Fruit fly (Drosophila melanogaster) S2 (cell line): Measurements from ENCODE around the gene CG4598.

Source experiments
- CG8478 ChIP-seq: fragments of >200 bp; optimal IDR thresholded peaks from 2 replicates; lab custom pipeline; 2018
- CTCF ChIP-seq, 2 experiments: fragments of >200 bp; optimal IDR thresholded peaks; 2 replicates each; lab custom pipeline; 2018

Gene CG4598

DNA sequence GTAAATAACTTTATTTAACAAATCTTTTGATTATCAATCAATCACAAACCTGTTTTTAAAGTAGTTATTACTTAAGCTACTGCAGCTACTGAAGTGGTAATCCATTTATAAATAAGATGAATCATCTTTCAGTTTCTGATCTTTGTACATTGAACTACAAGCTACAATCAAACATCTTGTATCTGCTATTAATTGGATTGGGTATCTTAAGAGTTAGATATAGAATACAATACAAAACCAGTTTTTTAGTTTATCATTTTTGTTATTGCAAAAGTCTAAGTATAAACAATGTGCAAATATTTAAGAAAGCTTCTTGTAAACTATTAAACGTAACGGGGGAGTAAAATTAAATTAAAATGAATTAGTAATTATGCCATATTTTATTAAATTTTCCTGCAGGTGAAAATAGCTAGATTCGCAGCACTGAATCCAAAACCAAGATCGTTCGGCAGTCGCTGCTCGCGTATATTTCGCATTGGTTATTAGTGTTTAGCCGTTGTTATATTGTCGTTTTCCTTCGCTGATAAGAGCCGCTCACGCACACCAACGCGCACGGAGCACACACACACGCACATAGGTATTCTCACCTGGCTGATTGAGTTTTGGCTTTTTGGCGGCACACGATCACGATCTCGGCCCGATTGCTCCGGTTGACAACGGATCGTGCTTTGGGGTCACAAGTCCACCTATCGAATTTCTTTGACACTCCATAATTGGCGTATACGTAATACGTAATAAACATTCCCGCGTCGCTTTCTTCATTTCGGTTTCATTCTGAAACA, 29.5 kb downstream of the CG4598 start:
- TF ChIP-seq CG8478 = no peak
- TF ChIP-seq CTCF (optimal IDR thresholded peaks at IDR 0.05; lab: Kevin White, UChicago) = no peak

DNA sequence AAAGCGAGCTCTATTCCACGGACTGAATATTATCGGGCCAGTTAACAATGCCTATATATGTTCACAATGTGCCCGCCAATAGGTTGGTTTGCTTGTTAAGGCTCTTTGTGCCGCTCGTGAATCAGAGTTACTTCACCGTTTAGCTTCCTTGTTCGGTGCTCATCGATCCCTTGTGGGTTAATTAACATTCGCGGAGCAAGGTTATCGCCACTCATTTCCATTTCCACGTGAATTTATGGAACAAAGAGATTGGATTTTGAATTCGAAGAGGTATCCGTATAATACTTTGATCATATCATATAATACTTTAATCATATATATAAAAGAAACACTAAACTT, 30.1 kb downstream of the CG4598 start:
- no peak for TF ChIP-seq CG8478
- no peak for TF ChIP-seq CTCF (optimal IDR thresholded peaks at IDR 0.05; lab: Kevin White, UChicago)

DNA sequence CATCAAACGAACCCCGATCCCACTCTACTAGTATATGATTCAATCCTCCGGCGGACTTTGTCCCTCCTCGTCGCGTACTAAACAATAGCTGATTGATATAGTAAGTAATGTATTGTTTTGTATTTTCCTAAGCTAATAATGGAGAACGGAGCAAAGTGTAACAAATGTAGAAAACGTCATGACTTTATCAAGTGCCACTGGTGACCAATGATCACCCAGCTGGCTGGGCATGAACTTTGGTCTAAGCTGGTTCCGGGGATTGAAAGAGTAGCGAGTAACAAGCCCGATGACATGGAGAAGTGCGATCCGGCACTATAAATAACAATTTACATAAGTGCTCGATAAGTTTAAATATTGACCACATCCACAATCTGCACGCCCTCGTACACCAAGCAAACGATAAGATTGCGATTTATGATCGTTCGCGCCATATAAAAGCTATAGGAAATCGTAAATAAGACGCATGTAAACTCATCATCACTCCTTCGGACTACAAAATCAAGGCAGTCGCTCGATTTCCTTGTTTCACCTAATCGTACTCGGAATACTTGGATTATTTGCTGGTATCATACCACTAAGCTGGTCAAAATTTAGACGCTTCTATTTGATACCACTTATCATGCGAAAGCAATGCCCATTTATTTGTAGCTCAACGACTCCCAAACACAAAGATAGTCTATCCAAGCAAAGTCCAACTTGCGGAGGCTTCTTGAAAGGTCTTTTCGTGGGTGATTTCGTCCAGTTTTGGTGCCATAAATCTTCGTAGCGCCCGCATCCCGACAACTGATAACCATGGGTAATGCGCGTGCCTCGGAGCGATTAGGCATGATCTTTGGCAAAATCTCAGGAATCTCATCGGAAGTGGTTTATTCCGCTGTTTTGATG, 31.0 kb downstream of the CG4598 start:
- TF ChIP-seq CG8478 (no peak), CTCF (optimal IDR thresholded peaks at IDR 0.05; lab: Kevin White, UChicago) (no peak)

DNA sequence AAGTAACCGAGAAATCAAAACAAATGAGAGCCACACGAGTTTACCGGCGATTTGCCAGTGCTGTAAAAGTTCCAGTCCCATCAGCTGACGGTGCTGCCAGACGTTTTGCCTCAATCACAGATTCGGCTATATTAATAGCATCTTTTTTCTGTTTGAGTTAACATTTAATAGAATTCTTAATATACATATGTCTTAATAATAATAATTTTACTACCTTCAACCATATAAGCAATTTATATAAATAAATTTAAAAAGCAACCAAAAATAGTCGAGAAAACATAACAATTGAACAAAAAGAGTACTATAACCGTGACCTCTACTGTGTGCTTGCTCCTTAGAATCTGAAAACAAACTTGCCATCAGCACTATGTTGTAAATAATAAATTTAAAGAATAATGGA, 35.7 kb downstream of the CG4598 start, which contains the start of the genes CG13126 and CG4709:
Gene CG13126, minus strand, starts transcription at position 63 of the 400 bp plus-strand sequence.
Gene CG4709, plus strand, starts transcription at position 207 of the 400 bp plus-strand sequence.
- no peak for TF ChIP-seq CG8478
- TF ChIP-seq CTCF (optimal IDR thresholded peaks at IDR 0.05; lab: Kevin White, UChicago) = no peak

DNA sequence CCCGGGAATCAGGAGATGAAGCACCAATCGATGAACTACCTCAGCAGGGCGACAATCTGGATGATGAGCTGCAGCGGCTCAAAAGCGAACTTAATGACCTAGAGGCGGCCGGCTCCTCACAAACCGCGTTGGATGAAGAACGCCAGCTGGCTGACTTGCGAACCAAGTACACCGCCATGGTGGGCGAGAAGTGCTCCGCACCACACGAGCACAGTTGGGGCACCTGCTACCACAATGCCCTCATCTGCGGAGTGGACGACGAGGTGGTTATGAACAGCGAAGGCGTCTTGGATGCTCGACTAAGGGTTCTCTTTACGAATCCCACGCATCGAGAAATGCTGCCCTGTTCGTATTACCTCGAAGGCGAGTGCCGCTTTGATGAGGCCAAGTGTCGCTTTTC, 36.3 kb downstream of the CG4598 start:
- TF ChIP-seq CTCF (optimal IDR thresholded peaks at IDR 0.05; lab: Kevin White, UChicago) (no peak), CG8478 (no peak)

DNA sequence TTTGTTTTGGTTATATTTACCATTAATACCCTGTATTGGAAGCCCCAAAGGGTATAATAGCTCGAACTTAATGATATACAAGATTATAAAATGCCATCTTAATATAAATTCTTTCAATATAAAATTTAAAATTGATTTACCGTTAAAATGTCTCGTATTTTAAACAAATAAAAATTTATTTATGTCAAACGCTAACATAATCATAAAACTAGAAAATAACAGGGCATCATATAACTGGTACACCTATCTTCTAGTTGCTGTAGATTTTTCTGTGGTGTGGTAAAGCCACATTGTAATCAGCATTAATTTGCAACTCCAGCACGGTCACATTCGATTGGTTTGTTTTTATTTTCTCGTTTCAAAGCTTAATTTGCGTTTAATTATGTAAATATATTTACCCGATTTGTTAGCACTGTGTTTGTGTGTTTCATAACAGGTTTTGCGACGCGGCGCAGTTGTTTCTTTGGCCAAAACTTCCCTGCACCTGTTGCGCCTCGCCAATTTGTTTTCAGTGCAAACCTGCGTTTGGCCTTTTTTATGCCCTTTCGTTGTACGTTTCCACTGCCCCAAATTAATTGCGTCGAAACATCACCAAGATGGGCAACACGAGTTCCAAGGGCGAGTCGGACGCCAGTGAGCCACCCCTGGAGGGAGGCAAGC, 38.7 kb downstream of the CG4598 start, which contains the start of the genes CG4658 and CG5846:
Gene CG4658, plus strand, starts transcription at position 140 of the 660 bp plus-strand sequence.
Gene CG5846, minus strand, starts transcription at position 245 of the 660 bp plus-strand sequence.
- TF ChIP-seq CTCF (optimal IDR thresholded peaks at IDR 0.05; lab: Kevin White, UChicago) (no peak), CG8478 (no peak)

DNA sequence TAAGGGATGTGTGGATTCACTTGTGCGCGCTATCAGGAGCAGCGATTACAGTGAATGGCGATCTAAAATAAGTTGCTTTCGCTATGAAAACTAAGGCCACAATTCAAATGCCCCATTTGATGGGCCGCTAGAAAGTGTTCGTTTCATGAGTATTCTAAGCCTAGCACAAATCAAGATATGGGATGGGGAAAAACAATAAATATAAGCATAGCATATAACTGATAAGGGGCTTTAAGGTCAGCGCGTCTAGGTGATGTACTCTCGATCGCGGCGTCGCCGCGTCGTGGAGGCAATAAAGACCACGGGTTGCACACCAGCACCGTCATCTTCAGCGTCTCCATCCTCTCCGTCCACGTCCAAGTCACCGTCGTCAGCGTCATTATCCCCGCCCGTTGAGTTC, 42.3 kb downstream of the CG4598 start:
- no peak for TF ChIP-seq CG8478
- TF ChIP-seq CTCF (optimal IDR thresholded peaks at IDR 0.05; lab: Kevin White, UChicago) = no peak

DNA sequence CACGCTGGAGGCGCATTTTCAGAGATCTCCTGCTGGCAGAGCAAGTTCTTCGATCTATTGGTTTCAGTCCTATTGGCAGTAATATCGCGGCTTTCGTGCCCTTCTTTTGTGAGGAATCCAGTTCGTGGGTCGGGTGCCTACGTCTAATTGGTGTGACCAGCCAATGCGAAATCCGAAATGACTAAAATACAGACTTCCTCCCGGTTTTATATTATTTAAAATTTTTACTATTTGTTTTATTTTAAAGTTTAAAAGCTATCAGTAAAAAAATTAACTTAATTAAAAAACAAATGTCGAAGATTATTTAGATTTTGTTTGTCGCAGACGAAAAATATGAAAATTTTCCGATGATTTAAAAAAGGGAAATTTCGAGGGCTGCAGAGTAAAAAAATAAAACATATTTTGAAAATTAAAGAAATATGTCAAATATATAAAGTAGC, 45.2 kb downstream of the CG4598 start, which contains the start of gene CG5850:
Gene CG5850, minus strand, starts transcription at position 347 of the 440 bp plus-strand sequence.
- no peak for TF ChIP-seq CTCF (optimal IDR thresholded peaks at IDR 0.05; lab: Kevin White, UChicago)
- TF ChIP-seq CG8478 = no peak

DNA sequence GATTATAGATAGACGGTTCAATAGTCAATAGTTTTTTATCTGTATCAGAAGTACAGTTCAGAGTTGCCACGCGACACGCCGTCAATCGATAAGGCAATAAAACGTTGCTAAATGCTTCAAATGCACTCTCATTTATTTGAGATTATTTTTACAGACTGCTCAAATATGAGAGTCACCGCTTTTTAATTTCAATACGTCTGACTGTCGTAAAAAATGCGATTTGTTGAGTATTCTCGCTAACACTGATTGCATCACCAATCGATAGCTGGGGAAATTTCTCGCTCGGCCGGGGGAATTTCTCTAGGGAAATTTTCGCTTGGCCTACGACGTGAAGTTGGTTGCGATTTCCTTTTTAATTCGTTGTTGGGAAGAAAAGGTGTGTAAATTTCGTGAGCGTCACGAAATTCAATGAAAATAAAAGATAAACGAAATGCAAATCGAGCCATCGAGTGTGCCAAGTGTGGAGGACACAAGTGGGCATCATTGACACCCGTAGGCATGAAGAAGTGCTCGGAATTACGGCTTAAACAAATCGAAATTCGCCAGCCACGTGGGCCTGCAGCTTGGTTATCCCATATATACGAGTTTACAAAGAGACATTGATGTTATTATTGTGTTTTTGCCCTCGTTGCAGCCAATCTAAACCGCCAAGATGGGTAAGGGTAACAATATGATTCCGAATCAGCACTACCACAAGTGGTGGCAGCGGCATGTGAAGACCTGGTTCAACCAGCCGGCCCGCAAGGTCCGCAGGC, 48.7 kb downstream of the CG4598 start, which contains the start of the genes Dref and RpL13:
Gene Dref, minus strand, starts transcription at position 247 of the 755 bp plus-strand sequence.
Gene RpL13, plus strand, starts transcription at position 331 of the 755 bp plus-strand sequence.
- TF ChIP-seq CTCF (optimal IDR thresholded peaks at IDR 0.05; lab: Kevin White, UChicago) (no peak), CG8478 (no peak)

DNA sequence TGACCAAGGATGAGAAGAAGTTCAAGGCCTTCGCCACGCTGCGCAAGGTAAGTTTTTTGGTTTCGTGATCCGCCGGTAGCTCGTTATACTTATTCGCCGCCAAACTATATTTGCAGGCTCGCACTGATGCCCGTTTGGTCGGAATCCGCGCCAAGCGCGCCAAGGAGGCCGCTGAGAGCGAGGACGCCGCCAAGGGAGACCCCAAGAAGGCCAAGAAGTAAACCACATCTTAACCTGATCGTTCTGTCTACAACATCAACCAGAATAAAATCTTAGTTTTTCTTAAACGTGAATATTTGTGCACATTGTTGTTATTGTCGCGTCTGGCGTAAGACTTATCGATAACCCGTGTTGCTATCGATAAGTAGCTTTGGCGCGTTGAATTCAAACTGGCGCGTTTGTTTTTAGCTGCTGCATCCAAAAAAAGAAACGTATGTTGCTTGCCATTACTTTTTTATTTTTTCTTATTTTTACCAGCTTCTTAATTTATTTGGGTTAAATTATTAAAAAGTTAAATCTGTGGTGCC, 49.8 kb downstream of the CG4598 start:
- TF ChIP-seq CG8478 = no peak
- TF ChIP-seq CTCF (optimal IDR thresholded peaks at IDR 0.05; lab: Kevin White, UChicago) = no peak
